Fruit fly (Drosophila melanogaster) whole organism, embryonic: Measurements from ENCODE around the gene CG13021.

Experiments used
- BEAF-32 ChIP-seq: fragments of 200-800 bp; sonication (Bioruptor generic); optimal IDR thresholded peaks from 3 replicates; lab custom pipeline; 2017; ENCODE audit warnings: missing biosample characterization, missing genetic modification characterization, mild to moderate bottlenecking, moderate library complexity, missing genetic modification reagents
- Bgb ChIP-seq: fragments of 200-800 bp; sonication (Bioruptor generic); IDR thresholded peaks from 2 replicates; pipeline ENCODE4 v1.3.6; 2022; ENCODE audit warnings: missing biosample characterization, missing genetic modification characterization; ENCODE audit not compliant: partially characterized antibody
- CG10366 ChIP-seq: fragments of 200-800 bp; sonication (Bioruptor generic); IDR thresholded peaks from 2 replicates; pipeline ENCODE4 v1.3.6; 2022; ENCODE audit warnings: missing biosample characterization, missing genetic modification characterization
- CG11560 ChIP-seq: fragments of 200-800 bp; sonication (Bioruptor generic); IDR thresholded peaks from 3 replicates; pipeline ENCODE4 v1.3.6; 2022; ENCODE audit warnings: missing biosample characterization, missing genetic modification characterization
- CG12071 ChIP-seq: fragments of 200-800 bp; sonication (Bioruptor generic); optimal IDR thresholded peaks from 3 replicates; lab custom pipeline; 2018; ENCODE audit warnings: missing biosample characterization, mild to moderate bottlenecking, missing genetic modification characterization
- CG12744 ChIP-seq: fragments of 200-800 bp; sonication (Bioruptor generic); optimal IDR thresholded peaks from 2 replicates; lab custom pipeline; 2016; ENCODE audit warnings: missing biosample characterization, missing genetic modification characterization
- CG13894 ChIP-seq: fragments of 200-800 bp; sonication (Bioruptor generic); optimal IDR thresholded peaks from 3 replicates; lab custom pipeline; 2018; ENCODE audit warnings: missing biosample characterization, mild to moderate bottlenecking, missing genetic modification characterization, moderate library complexity
- CG2116 ChIP-seq: fragments of 200-800 bp; sonication (Bioruptor generic); optimal IDR thresholded peaks from 3 replicates; lab custom pipeline; 2018; ENCODE audit warnings: missing biosample characterization, mild to moderate bottlenecking, missing genetic modification characterization
- CG30020 ChIP-seq: fragments of 200-800 bp; optimal IDR thresholded peaks from 2 replicates; lab custom pipeline; 2019; ENCODE audit warnings: missing biosample characterization, mild to moderate bottlenecking, missing genetic modification characterization, moderate library complexity
- CG4328 ChIP-seq: fragments of 200-800 bp; sonication (Bioruptor generic); optimal IDR thresholded peaks from 3 replicates; lab custom pipeline; 2017; ENCODE audit warnings: missing biosample characterization, missing genetic modification reagents, missing genetic modification characterization
- CG4707 ChIP-seq: fragments of 200-800 bp; sonication (Bioruptor generic); optimal IDR thresholded peaks from 2 replicates; lab custom pipeline; 2018; ENCODE audit warnings: missing biosample characterization, mild to moderate bottlenecking, missing genetic modification characterization, moderate library complexity
- CG4854 ChIP-seq: fragments of 200-800 bp; sonication (Bioruptor generic); optimal IDR thresholded peaks from 2 replicates; lab custom pipeline; 2016; ENCODE audit warnings: missing biosample characterization, missing genetic modification characterization, inconsistent platforms
- CG5953 ChIP-seq: fragments of 200-800 bp; sonication (Bioruptor generic); IDR thresholded peaks from 2 replicates; pipeline ENCODE4 v1.3.6; 2022; ENCODE audit warnings: missing biosample characterization, missing genetic modification characterization
- CG6175 ChIP-seq: fragments of 200-800 bp; sonication (Bioruptor generic); IDR thresholded peaks from 3 replicates; pipeline ENCODE4 v1.3.6; 2022; ENCODE audit warnings: missing biosample characterization, missing genetic modification characterization
- CG6683 ChIP-seq: fragments of 200-800 bp; sonication (Bioruptor generic); optimal IDR thresholded peaks from 2 replicates; lab custom pipeline; 2017; ENCODE audit warnings: missing biosample characterization, mild to moderate bottlenecking, missing genetic modification characterization, missing genetic modification reagents
- CG7987 ChIP-seq: fragments of 200-800 bp; sonication (Bioruptor generic); optimal IDR thresholded peaks from 2 replicates; lab custom pipeline; 2018; ENCODE audit warnings: missing biosample characterization, mild to moderate bottlenecking, missing genetic modification characterization, moderate library complexity
- CHES-1-like ChIP-seq: fragments of 200-800 bp; sonication (Bioruptor generic); optimal IDR thresholded peaks from 2 replicates; lab custom pipeline; 2016; ENCODE audit warnings: missing biosample characterization, missing genetic modification characterization
- CTCF ChIP-seq: fragments of 200-800 bp; sonication (Bioruptor generic); optimal IDR thresholded peaks from 2 replicates; lab custom pipeline; 2017; ENCODE audit warnings: missing biosample characterization, mild to moderate bottlenecking, missing genetic modification characterization, moderate library complexity
- HmgZ ChIP-seq: fragments of 200-800 bp; sonication (Bioruptor generic); optimal IDR thresholded peaks from 2 replicates; lab custom pipeline; 2018; ENCODE audit warnings: missing biosample characterization, mild to moderate bottlenecking, missing genetic modification characterization
- Lhr ChIP-seq: fragments of 200-800 bp; sonication (Bioruptor generic); optimal IDR thresholded peaks from 3 replicates; lab custom pipeline; 2017; ENCODE audit warnings: mild to moderate bottlenecking, missing biosample characterization, missing genetic modification reagents, missing genetic modification characterization
- Mad ChIP-seq: fragments of 200-800 bp; sonication (Bioruptor generic); optimal IDR thresholded peaks from 2 replicates; lab custom pipeline; 2016; ENCODE audit warnings: missing biosample characterization, missing genetic modification characterization
- NFAT ChIP-seq: fragments of 200-800 bp; sonication (Bioruptor generic); IDR thresholded peaks from 2 replicates; pipeline ENCODE4 v1.3.6; 2022; ENCODE audit warnings: missing biosample characterization, missing genetic modification characterization
- NK7.1 ChIP-seq: fragments of 200-800 bp; sonication (Bioruptor generic); optimal IDR thresholded peaks from 3 replicates; lab custom pipeline; 2016; ENCODE audit warnings: missing biosample characterization, missing genetic modification characterization
- Neu2 ChIP-seq: fragments of 200-800 bp; sonication (Bioruptor generic); optimal IDR thresholded peaks from 3 replicates; lab custom pipeline; 2016; ENCODE audit warnings: missing biosample characterization, missing genetic modification characterization, borderline replicate concordance
- Rfx ChIP-seq: fragments of 200-800 bp; sonication (Bioruptor generic); IDR thresholded peaks from 2 replicates; pipeline ENCODE4 v1.3.6; 2022; ENCODE audit warnings: missing biosample characterization, missing genetic modification characterization
- Rx ChIP-seq: fragments of 200-800 bp; sonication (Bioruptor generic); IDR thresholded peaks from 2 replicates; pipeline ENCODE4 v1.3.6; 2022; ENCODE audit warnings: missing biosample characterization, missing genetic modification characterization
- Sox102F ChIP-seq: fragments of 200-800 bp; sonication (Bioruptor generic); optimal IDR thresholded peaks from 2 replicates; lab custom pipeline; 2018; ENCODE audit warnings: missing biosample characterization, mild to moderate bottlenecking, missing genetic modification characterization, moderate library complexity
- Trl ChIP-seq, 3 experiments: fragments of >200 bp in 2 of 3; fragments of 200-800 bp in 1 of 3; sonication (Bioruptor generic) in 1 of 3; optimal IDR thresholded peaks; 2 replicates in 1 of 3; 3 replicates in 2 of 3; lab custom pipeline; 2016 to 2017; ENCODE audit warnings: missing biosample characterization in 1 of 3, missing genetic modification characterization in 1 of 3
- Vsx1 ChIP-seq: fragments of 200-800 bp; sonication (Bioruptor generic); optimal IDR thresholded peaks from 2 replicates; lab custom pipeline; 2017; ENCODE audit warnings: missing biosample characterization, mild to moderate bottlenecking, missing genetic modification characterization, missing genetic modification reagents
- ap ChIP-seq: fragments of 200-800 bp; sonication (Bioruptor generic); IDR thresholded peaks from 2 replicates; pipeline ENCODE4 v1.3.6; 2022; ENCODE audit warnings: missing biosample characterization, missing genetic modification characterization
- ara ChIP-seq: fragments of 200-800 bp; sonication (Bioruptor generic); IDR thresholded peaks from 2 replicates; pipeline ENCODE4 v1.3.6; 2022; ENCODE audit warnings: missing biosample characterization, missing genetic modification characterization
- bigmax ChIP-seq: fragments of 200-800 bp; sonication (Bioruptor generic); optimal IDR thresholded peaks from 2 replicates; lab custom pipeline; 2018; ENCODE audit warnings: missing biosample characterization, mild to moderate bottlenecking, missing genetic modification characterization
- fd3F ChIP-seq: fragments of 200-800 bp; sonication (Bioruptor generic); optimal IDR thresholded peaks from 2 replicates; lab custom pipeline; 2018; ENCODE audit warnings: missing biosample characterization, mild to moderate bottlenecking, missing genetic modification characterization, moderate library complexity
- fd96Cb ChIP-seq: fragments of 200-800 bp; sonication (Bioruptor generic); optimal IDR thresholded peaks from 2 replicates; lab custom pipeline; 2018; ENCODE audit warnings: missing biosample characterization, mild to moderate bottlenecking, missing genetic modification characterization, moderate library complexity
- kah ChIP-seq: fragments of 200-800 bp; sonication (Bioruptor generic); optimal IDR thresholded peaks from 2 replicates; lab custom pipeline; 2018; ENCODE audit warnings: missing biosample characterization, mild to moderate bottlenecking, missing genetic modification characterization
- mam ChIP-seq: fragments of 200-800 bp; sonication (Bioruptor generic); optimal IDR thresholded peaks from 3 replicates; lab custom pipeline; 2016; ENCODE audit warnings: missing biosample characterization, missing genetic modification characterization
- oc ChIP-seq: fragments of 200-800 bp; sonication (Bioruptor generic); optimal IDR thresholded peaks from 2 replicates; lab custom pipeline; 2018; ENCODE audit warnings: missing biosample characterization, mild to moderate bottlenecking, missing genetic modification characterization, moderate library complexity
- onecut ChIP-seq: fragments of 200-800 bp; sonication (Bioruptor generic); IDR thresholded peaks from 2 replicates; pipeline ENCODE4 v1.3.6; 2022; ENCODE audit warnings: missing biosample characterization, missing genetic modification characterization
- prd ChIP-seq, 3 experiments: fragments of >200 bp in 2 of 3; fragments of 200-800 bp in 1 of 3; sonication (Bioruptor generic) in 1 of 3; optimal IDR thresholded peaks in 2 of 3; IDR thresholded peaks in 1 of 3; 2 replicates in 2 of 3; 3 replicates in 1 of 3; pipeline versions ENCODE4 v1.3.6 to Lab custom; 2017 to 2022; ENCODE audit warnings: missing biosample characterization in 1 of 3, missing genetic modification characterization in 1 of 3
- pros ChIP-seq: fragments of 200-800 bp; sonication (Bioruptor generic); optimal IDR thresholded peaks from 3 replicates; lab custom pipeline; 2019; ENCODE audit warnings: missing biosample characterization, mild to moderate bottlenecking, missing genetic modification characterization, moderate library complexity
- ranshi ChIP-seq: fragments of 200-800 bp; sonication (Bioruptor generic); IDR thresholded peaks from 2 replicates; pipeline ENCODE4 v1.3.6; 2022; ENCODE audit warnings: missing biosample characterization, missing genetic modification characterization
- run ChIP-seq: fragments of 200-800 bp; sonication (Bioruptor generic); optimal IDR thresholded peaks from 3 replicates; lab custom pipeline; 2018; ENCODE audit warnings: missing biosample characterization, mild to moderate bottlenecking, missing genetic modification characterization
- sc ChIP-seq, 3 experiments: fragments of >200 bp in 2 of 3; fragments of 200-800 bp in 1 of 3; sonication (Bioruptor generic) in 1 of 3; optimal IDR thresholded peaks; 2 replicates in 2 of 3; 3 replicates in 1 of 3; lab custom pipeline; 2017; ENCODE audit warnings: mild to moderate bottlenecking in 1 of 3, missing biosample characterization in 1 of 3, missing genetic modification characterization in 1 of 3, missing genetic modification reagents in 1 of 3
- sd ChIP-seq: fragments of 200-800 bp; sonication (Bioruptor generic); optimal IDR thresholded peaks from 3 replicates; lab custom pipeline; 2018; ENCODE audit warnings: missing biosample characterization, mild to moderate bottlenecking, missing genetic modification characterization, moderate library complexity
- sens-2 ChIP-seq: fragments of 200-800 bp; sonication (Bioruptor generic); IDR thresholded peaks from 2 replicates; pipeline ENCODE4 v1.3.6; 2022; ENCODE audit warnings: missing biosample characterization, missing genetic modification characterization
- sna ChIP-seq: fragments of 200-800 bp; sonication (Bioruptor generic); IDR thresholded peaks from 2 replicates; pipeline ENCODE4 v1.3.6; 2022; ENCODE audit warnings: missing biosample characterization, missing genetic modification characterization; ENCODE audit not compliant: partially characterized antibody
- zfh1 ChIP-seq: fragments of 200-800 bp; sonication (Bioruptor generic); IDR thresholded peaks from 3 replicates; pipeline ENCODE4 v1.3.6; 2022; ENCODE audit warnings: missing biosample characterization, missing genetic modification characterization

Gene CG13021

dm6 chrX:3474476-3475439 is 39.4 kb upstream of the CG13021 start, which contains the start of gene CG12206:
Gene CG12206 (minus strand): TSS chrX:3474524.
- no peak for TF ChIP-seq sc (optimal IDR thresholded peaks at IDR 0.05; lab: Kevin White, UChicago)
- peak; percentile 46 for TF ChIP-seq sc (GFP tag; optimal IDR thresholded peaks at IDR 0.05; lab: Kevin White, UChicago)
- TF ChIP-seq NFAT (GFP tag; lab: Robert Waterston, UW), result 0 out of 2 replicates have a peak, but pooled peaks have one; percentile 44
- TF ChIP-seq Mad (GFP tag; lab: Kevin White, UChicago), result no peak
- peak; percentile 43 for TF ChIP-seq fd3F
- no peak for TF ChIP-seq sens-2 (GFP tag; lab: Robert Waterston, UW)
- TF ChIP-seq Lhr (GFP tag; lab: Kevin White, UChicago), result no peak
- TF ChIP-seq CG4707, result peak; percentile 93
- peak; percentile 77 for TF ChIP-seq Vsx1
- no peak for TF ChIP-seq CG2116 (GFP tag; lab: Kevin White, UChicago)
- no peak for TF ChIP-seq BEAF-32 (GFP tag; lab: Kevin White, UChicago)
- TF ChIP-seq Neu2 (GFP tag; lab: Kevin White, UChicago), result no peak
- TF ChIP-seq Sox102F (GFP tag; lab: Kevin White, UChicago), result peak; percentile 58
- TF ChIP-seq HmgZ (tag; lab: Kevin White, UChicago), result peak; percentile 25
- no peak for TF ChIP-seq CG13894
- no peak for TF ChIP-seq mam
- TF ChIP-seq CTCF (GFP tag; lab: Kevin White, UChicago), result no peak
- no peak for TF ChIP-seq Trl (optimal IDR thresholded peaks at IDR 0.05; lab: Kevin White, UChicago)
- no peak for TF ChIP-seq Trl (GFP tag; optimal IDR thresholded peaks at IDR 0.05; lab: Kevin White, UChicago)
- peak; percentile 93 for TF ChIP-seq CG6175 (GFP tag; lab: Robert Waterston, UW)
- no peak for TF ChIP-seq NK7.1
- TF ChIP-seq ranshi, result peak; percentile 60; the same call in 1 of the 2 replicates
- 0 out of 3 replicates have a peak, but pooled peaks have one; percentile 23 for TF ChIP-seq zfh1 (GFP tag; lab: Robert Waterston, UW)
- TF ChIP-seq CG7987 (GFP tag; lab: Kevin White, UChicago), result no peak
- TF ChIP-seq CG4328 (GFP tag; lab: Kevin White, UChicago), result no peak
- TF ChIP-seq Rfx (GFP tag; lab: Robert Waterston, UW), result peak; percentile 54; the same call in 1 of the 2 replicates
- TF ChIP-seq CG12744 (GFP tag; lab: Kevin White, UChicago), result no peak
- no peak for TF ChIP-seq bigmax (GFP tag; lab: Kevin White, UChicago)
- no peak for TF ChIP-seq Bgb (GFP tag; lab: Robert Waterston, UW)
- TF ChIP-seq CG6683, result no peak
- no peak for TF ChIP-seq CG30020 (tag; lab: Kevin White, UChicago)
- TF ChIP-seq prd (optimal IDR thresholded peaks at IDR 0.05; lab: Kevin White, UChicago), result no peak
- TF ChIP-seq prd (GFP tag; IDR thresholded peaks at IDR 0.05; lab: Robert Waterston, UW), result peak; percentile 66
- TF ChIP-seq ara (GFP tag; lab: Robert Waterston, UW), result peak; percentile 43; the same call in 1 of the 2 replicates
- no peak for TF ChIP-seq CG4854 (GFP tag; lab: Kevin White, UChicago)
- TF ChIP-seq pros (GFP tag; lab: Kevin White, UChicago), result no peak
- TF ChIP-seq oc (tag; lab: Kevin White, UChicago), result peak; percentile 27
- TF ChIP-seq run, result peak; percentile 44
- no peak for TF ChIP-seq CG5953 (GFP tag; lab: Robert Waterston, UW)
- no peak for TF ChIP-seq CG11560
- TF ChIP-seq ap (GFP tag; lab: Robert Waterston, UW), result no peak
- TF ChIP-seq fd96Cb (tag; lab: Kevin White, UChicago), result peak; percentile 56
- no peak for TF ChIP-seq CG12071
- TF ChIP-seq CHES-1-like (GFP tag; lab: Kevin White, UChicago), result no peak
- no peak for TF ChIP-seq sna (GFP tag; lab: Robert Waterston, UW)
- 0 out of 2 replicates have a peak, but pooled peaks have one; percentile 11 for TF ChIP-seq onecut
- TF ChIP-seq CG10366 (GFP tag; lab: Robert Waterston, UW), result peak; percentile 10; the same call in 1 of the 2 replicates
- TF ChIP-seq sd (tag; lab: Kevin White, UChicago), result peak; percentile 81
- TF ChIP-seq Rx (GFP tag; lab: Robert Waterston, UW), result no peak
- no peak for TF ChIP-seq kah (GFP tag; lab: Kevin White, UChicago)
